Fruit fly (Drosophila melanogaster) Kc167 (cell line): ENCODE measurements around the gene CG31358.

Experiments used
- Myc ChIP-seq: fragments of >200 bp; optimal IDR thresholded peaks from 2 replicates; lab custom pipeline; 2017; ENCODE audit warnings: missing external identifiers
- Sin3A ChIP-seq: fragments of >200 bp; optimal IDR thresholded peaks from 2 replicates; lab custom pipeline; 2018; ENCODE audit warnings: missing external identifiers
- h ChIP-seq: fragments of >200 bp; optimal IDR thresholded peaks from 3 replicates; lab custom pipeline; 2018; ENCODE audit warnings: missing external identifiers
- insv ChIP-seq: fragments of >200 bp; optimal IDR thresholded peaks from 3 replicates; lab custom pipeline; 2018; ENCODE audit warnings: missing external identifiers
- psq ChIP-seq: fragments of >200 bp; optimal IDR thresholded peaks from 2 replicates; lab custom pipeline; 2017; ENCODE audit warnings: missing external identifiers
- ttk ChIP-seq: sonication (Bioruptor generic); optimal IDR thresholded peaks from 2 replicates; lab custom pipeline; 2017; ENCODE audit warnings: missing external identifiers

Gene CG31358

DNA sequence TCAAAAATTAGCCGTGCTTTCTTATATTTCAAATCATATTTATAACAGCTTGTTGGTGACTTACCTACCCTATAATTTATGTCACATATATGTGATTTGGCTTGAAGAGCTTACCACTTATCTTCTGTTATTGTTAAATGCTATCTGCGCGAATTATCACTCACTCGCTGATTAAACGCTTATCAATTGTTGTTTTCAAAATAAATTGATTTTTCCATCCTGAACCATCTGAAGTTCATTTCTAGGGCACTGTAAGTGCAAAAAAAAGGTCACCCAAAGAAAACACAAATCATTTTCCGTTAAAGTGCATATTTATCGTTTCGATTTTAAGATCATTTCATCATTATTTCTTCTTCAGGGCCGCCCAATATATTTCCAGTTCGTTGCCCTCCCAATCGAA, 53.3 kb downstream of the CG31358 start:
- no peak for TF ChIP-seq psq (lab: Kevin White, UChicago)
- no peak for TF ChIP-seq h (lab: Kevin White, UChicago)
- no peak for TF ChIP-seq Myc (lab: Kevin White, UChicago)
- no peak for TF ChIP-seq Sin3A (lab: Kevin White, UChicago)
- no peak for TF ChIP-seq insv (lab: Kevin White, UChicago)
- no peak for TF ChIP-seq ttk (lab: Kevin White, UChicago)
